Worm (Caenorhabditis elegans): ENCODE measurements around the gene F43C11.12.

The F43C11.12 gene

ce11 chrII:2330462-2330861 is 36.1 kb downstream of the F43C11.12 start:
- no peak for TF ChIP-seq unc-62 (GFP tag; optimal IDR thresholded peaks at IDR 0.05)

ce11 chrII:2328963-2329442 is 37.5 kb downstream of the F43C11.12 start, which contains the start of the genes ZK1240.8 and ZK1240.1:
ZK1240.8 (minus strand) TSS chrII:2329063.
ZK1240.1 (plus strand) TSS chrII:2329392.
- no peak for TF ChIP-seq unc-62 (GFP tag; optimal IDR thresholded peaks at IDR 0.05)

- no peak for TF ChIP-seq unc-62 (GFP tag; optimal IDR thresholded peaks at IDR 0.05)
These were observed 41.6 kb downstream of the F43C11.12 start, which contains the start of gene ZK1240.11 for ce11 chrII:2324956-2325355. ZK1240.11 (plus strand) TSS chrII:2325256.

DNA sequence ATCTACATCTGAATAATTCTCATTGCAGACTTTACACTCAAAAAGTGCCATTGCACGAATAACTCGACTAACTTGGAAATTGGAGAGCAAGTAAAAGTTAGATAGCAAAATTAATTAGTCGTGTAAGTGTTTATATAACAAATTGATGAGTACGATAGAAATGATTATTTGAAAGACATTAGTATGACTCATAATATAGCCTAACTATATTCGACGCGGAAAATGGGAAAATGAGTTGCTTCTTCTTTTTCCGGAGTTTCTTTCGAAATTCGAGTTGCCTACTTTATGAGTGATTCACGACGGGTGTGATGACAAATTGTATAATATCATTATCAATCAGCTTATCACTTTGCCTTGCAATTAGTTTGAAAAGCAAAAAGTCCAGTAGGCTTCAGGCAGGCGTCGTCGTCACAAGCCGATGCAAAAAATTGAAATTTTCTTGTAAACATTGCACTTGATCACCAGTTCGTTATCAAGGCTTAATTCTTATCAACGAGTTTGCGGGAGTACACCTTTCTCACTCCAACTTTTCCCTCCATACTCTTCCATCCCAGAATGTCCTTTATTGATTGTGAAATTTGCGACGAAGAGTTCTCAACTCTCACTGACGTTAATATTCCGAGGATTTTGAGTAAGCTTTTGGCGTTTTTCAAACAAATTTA is 43.5 kb downstream of the F43C11.12 start, which contains the start of the genes ZK1240.6 and ZK1240.2:
TSS of gene ZK1240.6 (minus strand) at position 51 of the 662 bp plus-strand sequence.
TSS of gene ZK1240.2 (plus strand) at position 520 of the 662 bp plus-strand sequence.
- TF ChIP-seq unc-62 (GFP tag; optimal IDR thresholded peaks at IDR 0.05), result no peak

- TF ChIP-seq unc-62 (GFP tag; optimal IDR thresholded peaks at IDR 0.05), result no peak
These were observed 46.4 kb downstream of the F43C11.12 start, which contains the start of gene ZK1240.3 for ce11 chrII:2320097-2320496. ZK1240.3 (plus strand) TSS chrII:2320334.

- TF ChIP-seq unc-62 (GFP tag; optimal IDR thresholded peaks at IDR 0.05), result no peak
These were observed 48.6 kb downstream of the F43C11.12 start, which contains the start of the genes ZK1240.5 and ZK1240.9 for ce11 chrII:2317883-2318357. ZK1240.5 (minus strand) TSS chrII:2317933. ZK1240.9 (plus strand) TSS chrII:2318189.

Measured in whole organism, dauer.